Worm (Caenorhabditis elegans) whole organism, L3 larva: ENCODE data around the gene srh-180.

Experiments
- ZK546.5 ChIP-seq: sonication (generic microtip); optimal IDR thresholded peaks from 2 replicates; lab custom pipeline; 2017; ENCODE audit warnings: missing biosample characterization, missing genetic modification characterization
- ama-1 ChIP-seq: fragments of 150-350 bp; optimal IDR thresholded peaks from 2 replicates; lab custom pipeline; 2018
- ceh-28 ChIP-seq: fragments of 150-350 bp; optimal IDR thresholded peaks from 2 replicates; lab custom pipeline; 2014; ENCODE audit warnings: missing biosample characterization, missing genetic modification reagents, missing genetic modification characterization
- ceh-9 ChIP-seq: sonication (generic microtip); optimal IDR thresholded peaks from 2 replicates; lab custom pipeline; 2018; ENCODE audit warnings: missing biosample characterization, missing genetic modification characterization
- daf-12 ChIP-seq: fragments of 150-350 bp; optimal IDR thresholded peaks from 2 replicates; lab custom pipeline; 2014; ENCODE audit warnings: missing biosample characterization, missing genetic modification reagents, missing genetic modification characterization
- egl-5 ChIP-seq: fragments of 150-350 bp; optimal IDR thresholded peaks from 2 replicates; lab custom pipeline; 2017; ENCODE audit warnings: missing biosample characterization, missing genetic modification reagents, missing genetic modification characterization, inconsistent platforms
- elt-1 ChIP-seq: fragments of 150-350 bp; optimal IDR thresholded peaks from 2 replicates; lab custom pipeline; 2014; ENCODE audit warnings: missing biosample characterization, missing genetic modification characterization
- elt-2 ChIP-seq: sonication (generic microtip); optimal IDR thresholded peaks from 2 replicates; lab custom pipeline; 2016; ENCODE audit warnings: missing genetic modification reagents, mild to moderate bottlenecking, missing genetic modification characterization, missing compliant biosample characterization
- elt-3 ChIP-seq, 3 experiments: fragments of 150-350 bp in 1 of 3; sonication (generic microtip) in 2 of 3; optimal IDR thresholded peaks; 2 replicates in 2 of 3; 4 replicates in 1 of 3; lab custom pipeline; 2014 to 2017; ENCODE audit warnings: missing biosample characterization in 3 of 3, missing genetic modification characterization in 3 of 3
- fkh-10 ChIP-seq: sonication (generic microtip); optimal IDR thresholded peaks from 2 replicates; lab custom pipeline; 2017; ENCODE audit warnings: missing biosample characterization, missing genetic modification reagents, missing genetic modification characterization
- fkh-2 ChIP-seq: fragments of 150-350 bp; optimal IDR thresholded peaks from 2 replicates; lab custom pipeline; 2014; ENCODE audit warnings: missing biosample characterization, missing genetic modification reagents, missing genetic modification characterization
- fos-1 ChIP-seq: fragments of 150-350 bp; optimal IDR thresholded peaks from 2 replicates; lab custom pipeline; 2014; ENCODE audit warnings: missing biosample characterization, missing genetic modification characterization
- jun-1 ChIP-seq: fragments of 150-350 bp; optimal IDR thresholded peaks from 2 replicates; lab custom pipeline; 2014; ENCODE audit warnings: missing biosample characterization, missing genetic modification reagents, missing genetic modification characterization
- lin-15B ChIP-seq: fragments of 150-350 bp; optimal IDR thresholded peaks from 2 replicates; lab custom pipeline; 2014; ENCODE audit warnings: missing biosample characterization, missing genetic modification characterization
- lin-39 ChIP-seq: fragments of 150-350 bp; optimal IDR thresholded peaks from 2 replicates; lab custom pipeline; 2018; ENCODE audit warnings: missing biosample characterization, missing genetic modification reagents, missing genetic modification characterization
- lsy-12 ChIP-seq: sonication (generic microtip); optimal IDR thresholded peaks from 2 replicates; lab custom pipeline; 2016; ENCODE audit warnings: mild to moderate bottlenecking, missing genetic modification characterization, missing compliant biosample characterization
- mdl-1 ChIP-seq: fragments of 150-350 bp; optimal IDR thresholded peaks from 2 replicates; lab custom pipeline; 2014; ENCODE audit warnings: missing biosample characterization, missing genetic modification characterization
- nfya-1 ChIP-seq: sonication (generic microtip); optimal IDR thresholded peaks from 2 replicates; lab custom pipeline; 2017; ENCODE audit warnings: missing genetic modification characterization, mild to moderate bottlenecking, missing compliant biosample characterization, antibody characterized with exemption, moderate library complexity; ENCODE audit not compliant: insufficient read depth
- nhr-12 ChIP-seq: fragments of 150-350 bp; optimal IDR thresholded peaks from 2 replicates; lab custom pipeline; 2014; ENCODE audit warnings: missing biosample characterization, missing genetic modification characterization
- nhr-23 ChIP-seq: fragments of 150-350 bp; optimal IDR thresholded peaks from 2 replicates; lab custom pipeline; 2014; ENCODE audit warnings: missing biosample characterization, missing genetic modification reagents, missing genetic modification characterization
- nhr-237 ChIP-seq: fragments of 150-350 bp; optimal IDR thresholded peaks from 2 replicates; lab custom pipeline; 2014; ENCODE audit warnings: missing biosample characterization, missing genetic modification characterization
- nhr-28 ChIP-seq: fragments of 150-350 bp; optimal IDR thresholded peaks from 2 replicates; lab custom pipeline; 2014; ENCODE audit warnings: missing biosample characterization, missing genetic modification characterization
- nhr-67 ChIP-seq: fragments of 150-350 bp; optimal IDR thresholded peaks from 2 replicates; lab custom pipeline; 2014; ENCODE audit warnings: missing biosample characterization, missing genetic modification characterization
- nhr-76 ChIP-seq: fragments of 150-350 bp; sonication (generic microtip); optimal IDR thresholded peaks from 5 replicates; lab custom pipeline; 2014; ENCODE audit warnings: missing biosample characterization, missing genetic modification characterization
- pha-4 ChIP-seq: fragments of 150-350 bp; optimal IDR thresholded peaks from 2 replicates; lab custom pipeline; 2014; ENCODE audit warnings: missing biosample characterization, missing genetic modification reagents, missing genetic modification characterization
- pqm-1 ChIP-seq: fragments of 150-350 bp; optimal IDR thresholded peaks from 2 replicates; lab custom pipeline; 2017; ENCODE audit warnings: missing biosample characterization, missing genetic modification characterization, inconsistent platforms
- sea-2 ChIP-seq: fragments of 150-350 bp; sonication (generic microtip); optimal IDR thresholded peaks from 4 replicates; lab custom pipeline; 2014; ENCODE audit warnings: missing biosample characterization, missing genetic modification reagents, missing genetic modification characterization
- unc-39 ChIP-seq: sonication (generic microtip); optimal IDR thresholded peaks from 4 replicates; lab custom pipeline; 2017; ENCODE audit warnings: missing biosample characterization, missing genetic modification characterization
- unc-62 ChIP-seq: fragments of 150-350 bp; sonication (generic microtip); optimal IDR thresholded peaks from 4 replicates; lab custom pipeline; 2014; ENCODE audit warnings: missing biosample characterization, missing genetic modification reagents, missing genetic modification characterization
- zag-1 ChIP-seq: fragments of 150-350 bp; optimal IDR thresholded peaks from 2 replicates; lab custom pipeline; 2014; ENCODE audit warnings: missing biosample characterization, missing genetic modification characterization
- ztf-11 ChIP-seq: fragments of 150-350 bp; optimal IDR thresholded peaks from 2 replicates; lab custom pipeline; 2014; ENCODE audit warnings: missing biosample characterization, missing genetic modification characterization
- ztf-4 ChIP-seq: fragments of 150-350 bp; optimal IDR thresholded peaks from 2 replicates; lab custom pipeline; 2014; ENCODE audit warnings: missing biosample characterization, missing genetic modification characterization

Gene srh-180

ce11 chrV:16317244-16317643 is at the start of gene srh-180:
Gene srh-180, plus strand, starts transcription at chrV:16317544.
- TF ChIP-seq jun-1, result no peak
- TF ChIP-seq fkh-2 (tag; lab: Kevin White, UChicago), result no peak
- no peak for TF ChIP-seq sea-2 (GFP tag; lab: Kevin White, UChicago)
- TF ChIP-seq elt-3 (tag; optimal IDR thresholded peaks at IDR 0.05; lab: Kevin White, UChicago), result no peak
- TF ChIP-seq daf-12 (tag; lab: Kevin White, UChicago), result no peak
- TF ChIP-seq pqm-1 (tag; lab: Kevin White, UChicago), result no peak
- TF ChIP-seq egl-5 (tag; lab: Kevin White, UChicago), result no peak
- TF ChIP-seq nhr-67 (tag; lab: Kevin White, UChicago), result no peak
- no peak for TF ChIP-seq nhr-23 (tag; lab: Kevin White, UChicago)
- no peak for TF ChIP-seq ceh-28 (tag; lab: Kevin White, UChicago)
- TF ChIP-seq lin-39 (tag; lab: Kevin White, UChicago), result no peak
- TF ChIP-seq nhr-76 (tag; lab: Kevin White, UChicago), result no peak
- TF ChIP-seq nfya-1 (tag; lab: Kevin White, UChicago), result no peak
- TF ChIP-seq ztf-4, result no peak
- TF ChIP-seq pha-4 (tag; lab: Kevin White, UChicago), result no peak
- no peak for TF ChIP-seq unc-39 (tag; lab: Kevin White, UChicago)
- no peak for TF ChIP-seq ama-1 (lab: Kevin White, UChicago)
- no peak for TF ChIP-seq fkh-10
- TF ChIP-seq, all 47 proteins: peak for 0

- TF ChIP-seq lsy-12 (no peak), ztf-11 (tag; lab: Kevin White, UChicago) (no peak), fos-1 (no peak), pha-4 (tag; lab: Kevin White, UChicago) (peak; percentile 38)
These were observed 47.8 kb upstream of the srh-180 start, which contains the start of the genes fbxa-2 and T13F3.8 for ce11 chrV:16269556-16269955. Gene fbxa-2, minus strand, starts transcription at chrV:16269656. Gene T13F3.8, plus strand, starts transcription at chrV:16269800.

DNA sequence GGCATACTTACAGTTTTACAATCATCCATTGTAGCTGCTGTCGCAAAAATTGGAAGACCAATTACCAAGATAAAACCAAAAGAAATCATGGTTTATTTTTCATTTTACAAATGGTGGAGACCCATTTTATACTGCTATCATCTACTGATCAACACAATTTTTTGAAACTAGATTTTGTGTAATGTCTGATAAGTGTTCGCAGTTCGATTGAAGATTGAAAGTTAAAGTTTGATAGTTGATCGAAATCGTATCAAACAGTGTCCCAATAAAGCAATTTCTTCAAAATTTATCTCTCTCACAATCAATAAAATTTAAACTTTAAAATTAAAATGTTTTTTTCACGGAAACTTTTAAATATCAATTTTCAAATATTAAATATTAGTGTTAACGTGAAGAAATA is 46.2 kb upstream of the srh-180 start, which contains the start of gene T13F3.6:
T13F3.6 (minus strand) TSS at position 101 of the 400 bp plus-strand sequence.
- TF ChIP-seq nhr-28 (tag; lab: Kevin White, UChicago), result no peak
- TF ChIP-seq fos-1, result no peak

DNA sequence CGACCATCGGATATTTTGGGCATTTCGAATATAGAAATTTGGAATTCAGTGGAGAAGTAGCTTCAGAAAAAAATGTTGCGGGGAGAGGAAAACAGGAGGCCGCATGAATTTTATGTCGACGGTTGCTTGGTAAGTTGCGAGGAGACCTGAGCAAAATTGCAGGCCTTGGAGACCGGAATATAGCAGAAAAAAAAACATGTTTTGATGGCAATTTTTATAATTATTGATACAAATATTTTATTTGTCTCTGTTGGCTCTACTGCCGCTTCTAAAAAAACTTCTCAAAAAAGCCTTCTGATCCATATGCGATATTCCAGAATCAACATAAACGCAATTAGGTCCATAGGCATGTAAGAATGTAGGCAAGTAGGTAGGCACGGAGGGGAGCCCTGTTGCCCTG is 42.0 kb upstream of the srh-180 start, which contains the start of gene pacl-1:
pacl-1 (minus strand) TSS at position 101 of the 400 bp plus-strand sequence.
- no peak for TF ChIP-seq daf-12 (tag; lab: Kevin White, UChicago)
- TF ChIP-seq nhr-237 (tag; lab: Kevin White, UChicago), result no peak
- TF ChIP-seq pqm-1 (tag; lab: Kevin White, UChicago), result no peak
- no peak for TF ChIP-seq elt-1 (tag; lab: Kevin White, UChicago)
- TF ChIP-seq pha-4 (tag; lab: Kevin White, UChicago), result no peak
- TF ChIP-seq unc-62, result no peak
- TF ChIP-seq elt-3 (tag; optimal IDR thresholded peaks at IDR 0.05; lab: Kevin White, UChicago), result no peak
- no peak for TF ChIP-seq jun-1
- no peak for TF ChIP-seq nfya-1 (tag; lab: Kevin White, UChicago)
- no peak for TF ChIP-seq unc-39 (tag; lab: Kevin White, UChicago)
- TF ChIP-seq zag-1, result no peak
- TF ChIP-seq ceh-9 (tag; lab: Kevin White, UChicago), result no peak
- TF ChIP-seq lin-15B (tag; lab: Kevin White, UChicago), result no peak
- no peak for TF ChIP-seq mdl-1 (tag; lab: Kevin White, UChicago)
- no peak for TF ChIP-seq ceh-28 (tag; lab: Kevin White, UChicago)
- TF ChIP-seq nhr-12 (tag; lab: Kevin White, UChicago), result no peak
- no peak for TF ChIP-seq lsy-12

DNA sequence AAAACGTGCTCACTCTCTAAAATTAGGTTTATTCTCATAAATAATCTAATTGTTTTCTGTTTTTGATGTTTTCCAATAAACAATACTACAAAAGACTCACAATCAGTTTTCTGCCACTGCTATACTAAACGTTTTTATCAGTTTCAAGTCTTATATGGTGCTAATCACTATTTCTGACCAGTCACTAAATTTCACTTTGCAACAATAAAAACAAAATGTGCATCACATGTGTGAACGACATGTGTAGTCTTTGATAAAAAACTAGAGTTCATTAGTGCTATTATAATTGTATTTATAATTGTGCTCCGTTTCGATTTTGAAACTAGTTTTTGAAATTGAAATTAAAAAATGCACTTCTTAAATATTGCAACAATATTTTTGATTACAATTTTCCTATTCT is 39.4 kb upstream of the srh-180 start, which contains the start of gene cyp-37B1:
cyp-37B1 (plus strand) TSS at position 199 of the 400 bp plus-strand sequence.
- TF ChIP-seq pqm-1 (tag; lab: Kevin White, UChicago) (peak; percentile 97), ztf-4 (no peak), nhr-237 (tag; lab: Kevin White, UChicago) (no peak), jun-1 (peak; percentile 10), elt-2 (peak; percentile 93), mdl-1 (tag; lab: Kevin White, UChicago) (no peak), nhr-76 (tag; lab: Kevin White, UChicago) (no peak), pha-4 (tag; lab: Kevin White, UChicago) (peak; percentile 73), ZK546.5 (no peak), zag-1 (no peak), lin-15B (tag; lab: Kevin White, UChicago) (no peak), ceh-28 (tag; lab: Kevin White, UChicago) (no peak), fos-1 (no peak)
